Worm (Caenorhabditis elegans): ENCODE results near the gene F08F3.4.

- no peak for TF ChIP-seq ref-1 (GFP tag; conservative IDR thresholded peaks at IDR 0.05)
- no peak for TF ChIP-seq med-1 (GFP tag; optimal IDR thresholded peaks at IDR 0.05; ENCODE audit: insufficient read depth)
- no peak for TF ChIP-seq cog-1 (tag; optimal IDR thresholded peaks at IDR 0.05)
Measured at ce11 chrV:5442366-5442765, 31.6 kb downstream of the F08F3.4 start.

Measured in whole organism, midembryonic.